Fruit fly (Drosophila melanogaster): Measurements from ENCODE around the gene RhoBTB.

DNA sequence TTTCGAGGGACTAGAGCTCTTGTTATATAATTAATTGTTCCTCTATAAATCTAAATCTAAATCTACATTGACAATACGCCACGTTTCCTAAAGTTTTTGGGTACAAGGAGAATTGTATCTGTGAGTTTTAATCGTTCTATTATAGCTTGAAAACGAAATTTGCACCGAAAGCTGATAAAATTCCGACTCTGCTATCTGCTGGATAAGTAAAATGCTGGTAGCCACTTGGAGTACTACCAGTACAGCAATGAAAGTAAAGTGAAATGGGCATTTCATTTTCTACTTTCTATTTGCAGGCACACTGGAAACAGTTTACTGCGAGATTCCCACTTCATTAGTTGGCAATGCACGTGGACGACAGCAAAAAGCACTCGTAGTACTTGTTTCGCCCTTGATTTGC is 22.9 kb upstream of the RhoBTB start, which contains the start of gene CG5618:
- TF ChIP-seq achi (GFP tag; optimal IDR thresholded peaks at IDR 0.05) (no peak), CG16779 (tag; optimal IDR thresholded peaks at IDR 0.05) (no peak), svp (GFP tag) (no peak), Lpt (GFP tag; optimal IDR thresholded peaks at IDR 0.05) (no peak), CG6792 (GFP tag; optimal IDR thresholded peaks at IDR 0.05) (no peak), CG6163 (GFP tag; IDR thresholded peaks at IDR 0.05) (no peak)
